Fruit fly (Drosophila melanogaster) whole organism, prepupa: Measurements from ENCODE around the gene CG46314.

Experiments
- CG11902 ChIP-seq: fragments of 200-800 bp; sonication (Bioruptor generic); optimal IDR thresholded peaks from 3 replicates; lab custom pipeline; 2016; ENCODE audit warnings: missing biosample characterization, missing genetic modification characterization
- CG16779 ChIP-seq: fragments of 200-800 bp; sonication (Bioruptor generic); optimal IDR thresholded peaks from 3 replicates; lab custom pipeline; 2017; ENCODE audit warnings: missing biosample characterization, mild to moderate bottlenecking, missing genetic modification characterization
- CG3919 ChIP-seq: fragments of 200-800 bp; sonication (Bioruptor generic); optimal IDR thresholded peaks from 3 replicates; lab custom pipeline; 2016; ENCODE audit warnings: missing biosample characterization, missing genetic modification characterization
- CG8632 ChIP-seq: fragments of 200-800 bp; sonication (Bioruptor generic); optimal IDR thresholded peaks from 3 replicates; lab custom pipeline; 2016; ENCODE audit warnings: missing biosample characterization, missing genetic modification characterization
- Eip78C ChIP-seq: fragments of 200-800 bp; sonication (Bioruptor generic); peaks from one replicate; lab custom pipeline; 2016; ENCODE audit warnings: missing biosample characterization, missing genetic modification characterization
- Eip93F ChIP-seq: fragments of 200-800 bp; sonication (Bioruptor generic); optimal IDR thresholded peaks from 2 replicates; lab custom pipeline; 2016; ENCODE audit warnings: missing biosample characterization, mild to moderate bottlenecking, missing genetic modification characterization
- Ets21C ChIP-seq: fragments of 200-800 bp; sonication (Bioruptor generic); optimal IDR thresholded peaks from 3 replicates; lab custom pipeline; 2016; ENCODE audit warnings: missing biosample characterization, missing genetic modification characterization
- Gug ChIP-seq: fragments of 200-800 bp; sonication (Bioruptor generic); IDR thresholded peaks from 2 replicates; pipeline ENCODE4 v1.3.6; 2022; ENCODE audit warnings: missing biosample characterization, missing genetic modification characterization
- Lpt ChIP-seq: fragments of 200-800 bp; sonication (Bioruptor generic); optimal IDR thresholded peaks from 3 replicates; lab custom pipeline; 2016; ENCODE audit warnings: missing biosample characterization, missing genetic modification characterization
- achi ChIP-seq: fragments of 200-800 bp; sonication (Bioruptor generic); optimal IDR thresholded peaks from 3 replicates; lab custom pipeline; 2016; ENCODE audit warnings: missing biosample characterization, missing genetic modification characterization
- dac ChIP-seq: fragments of 200-800 bp; sonication (Bioruptor generic); optimal IDR thresholded peaks from 2 replicates; lab custom pipeline; 2017; ENCODE audit warnings: missing biosample characterization, mild to moderate bottlenecking, missing genetic modification characterization
- spab ChIP-seq: fragments of 200-800 bp; sonication (Bioruptor generic); optimal IDR thresholded peaks from 2 replicates; lab custom pipeline; 2017; ENCODE audit warnings: missing biosample characterization, mild to moderate bottlenecking, missing genetic modification characterization, missing genetic modification reagents

DNA sequence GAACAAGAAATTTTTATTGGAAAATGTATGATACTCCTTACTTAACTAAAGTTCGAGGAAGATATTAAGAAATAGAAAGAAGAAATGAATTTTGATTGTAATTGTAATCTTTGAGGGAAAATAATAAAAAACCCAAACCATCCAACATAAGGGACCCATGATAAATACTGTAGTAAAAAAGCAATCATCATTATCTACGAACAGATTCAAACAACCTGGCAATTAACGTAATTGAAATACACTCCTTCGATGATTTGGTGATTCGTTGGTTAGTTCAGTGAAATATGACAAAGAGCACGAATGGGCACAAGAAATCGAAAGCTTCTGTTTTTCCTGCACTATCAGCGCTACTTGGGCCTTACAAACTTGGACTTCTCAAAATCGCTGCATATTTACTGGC is 23.7 kb upstream of the CG46314 start, which contains the start of gene Gr39a:
- no peak for TF ChIP-seq CG16779 (tag; lab: Kevin White, UChicago)
- TF ChIP-seq Gug (GFP tag; lab: Robert Waterston, UW): no peak
- no peak for TF ChIP-seq dac (GFP tag; lab: Kevin White, UChicago)
- TF ChIP-seq CG8632 (GFP tag; lab: Kevin White, UChicago): no peak
- no peak for TF ChIP-seq spab (GFP tag; lab: Kevin White, UChicago)
- TF ChIP-seq Lpt (GFP tag; lab: Kevin White, UChicago): no peak
- TF ChIP-seq Ets21C: no peak
- TF ChIP-seq Eip93F (GFP tag; lab: Kevin White, UChicago): no peak
- TF ChIP-seq achi (GFP tag; lab: Kevin White, UChicago): no peak
- TF ChIP-seq CG11902 (GFP tag; lab: Kevin White, UChicago): no peak
- TF ChIP-seq Eip78C: no peak
- no peak for TF ChIP-seq CG3919 (GFP tag; lab: Kevin White, UChicago)
